Worm (Caenorhabditis elegans) whole organism, midembryonic: ENCODE results near the gene pafo-1.

Experiments
- flt-1 ChIP-seq: fragments of 200-800 bp; sonication (Bioruptor generic); IDR thresholded peaks from 2 replicates; pipeline ENCODE4 v1.3.6; 2022; ENCODE audit warnings: missing genetic modification characterization, missing compliant biosample characterization
- ref-1 ChIP-seq: fragments of 200-800 bp; sonication (Bioruptor generic); conservative IDR thresholded peaks from 2 replicates; pipeline ENCODE4 v1.3.6; 2022; ENCODE audit warnings: missing genetic modification reagents, missing genetic modification characterization, missing compliant biosample characterization
- tab-1 ChIP-seq: fragments of 200-800 bp; sonication (Bioruptor generic); IDR thresholded peaks from 2 replicates; pipeline ENCODE4 v1.3.6; 2022; ENCODE audit warnings: missing genetic modification characterization, missing compliant biosample characterization
- ztf-29 ChIP-seq: fragments of 200-800 bp; sonication (Bioruptor generic); IDR thresholded peaks from 2 replicates; pipeline ENCODE4 v1.3.6; 2022; ENCODE audit warnings: missing genetic modification reagents, missing genetic modification characterization, missing compliant biosample characterization

ce11 chrV:11529541-11529940 is 8.0 kb downstream of the pafo-1 start:
- no peak for TF ChIP-seq ztf-29
- TF ChIP-seq flt-1 (GFP tag; lab: Robert Waterston, UW): no peak
- no peak for TF ChIP-seq tab-1 (GFP tag; lab: Robert Waterston, UW)
- no peak for TF ChIP-seq ref-1 (GFP tag; lab: Robert Waterston, UW)
